Fruit fly (Drosophila melanogaster) whole organism, embryonic: ENCODE measurements around the gene eEF1alpha2.

Source experiments
- Adf1 ChIP-seq: fragments of 200-800 bp; sonication (Bioruptor generic); IDR thresholded peaks from 2 replicates; pipeline ENCODE4 v1.3.6; 2022; ENCODE audit warnings: missing biosample characterization, missing genetic modification characterization
- Aef1 ChIP-seq: fragments of 200-800 bp; sonication (Bioruptor generic); IDR thresholded peaks from 3 replicates; pipeline ENCODE4 v1.3.6; 2022; ENCODE audit warnings: missing biosample characterization, missing genetic modification characterization
- Asciz ChIP-seq: fragments of 200-800 bp; sonication (Bioruptor generic); optimal IDR thresholded peaks from 2 replicates; lab custom pipeline; 2017; ENCODE audit warnings: missing biosample characterization, mild to moderate bottlenecking, missing genetic modification characterization, missing genetic modification reagents
- Bgb ChIP-seq: fragments of 200-800 bp; sonication (Bioruptor generic); IDR thresholded peaks from 2 replicates; pipeline ENCODE4 v1.3.6; 2022; ENCODE audit warnings: missing biosample characterization, missing genetic modification characterization; ENCODE audit not compliant: partially characterized antibody
- CG10462 ChIP-seq: fragments of 200-800 bp; sonication (Bioruptor generic); optimal IDR thresholded peaks from 2 replicates; lab custom pipeline; 2016; ENCODE audit warnings: missing biosample characterization, missing genetic modification characterization
- CG12071 ChIP-seq: fragments of 200-800 bp; sonication (Bioruptor generic); optimal IDR thresholded peaks from 3 replicates; lab custom pipeline; 2018; ENCODE audit warnings: missing biosample characterization, mild to moderate bottlenecking, missing genetic modification characterization
- CG1233 ChIP-seq: fragments of 200-800 bp; sonication (Bioruptor generic); optimal IDR thresholded peaks from 4 replicates; lab custom pipeline; 2018; ENCODE audit warnings: missing biosample characterization, mild to moderate bottlenecking, missing genetic modification characterization
- CG14014 ChIP-seq: fragments of 200-800 bp; sonication (Bioruptor generic); IDR thresholded peaks from 2 replicates; pipeline ENCODE4 v1.3.6; 2022; ENCODE audit warnings: missing biosample characterization, missing genetic modification characterization
- CG1832 ChIP-seq: fragments of 200-800 bp; sonication (Bioruptor generic); optimal IDR thresholded peaks from 2 replicates; lab custom pipeline; 2017; ENCODE audit warnings: missing biosample characterization, mild to moderate bottlenecking, missing genetic modification characterization, inconsistent platforms
- CG2202 ChIP-seq: fragments of 200-800 bp; sonication (Bioruptor generic); optimal IDR thresholded peaks from 2 replicates; lab custom pipeline; 2018; ENCODE audit warnings: missing biosample characterization, mild to moderate bottlenecking, missing genetic modification characterization
- CG2712 ChIP-seq: fragments of 200-800 bp; optimal IDR thresholded peaks from 3 replicates; lab custom pipeline; 2019; ENCODE audit warnings: missing biosample characterization, mild to moderate bottlenecking, missing genetic modification characterization, moderate library complexity
- CG31441 ChIP-seq: fragments of 200-800 bp; sonication (Bioruptor generic); IDR thresholded peaks from 2 replicates; pipeline ENCODE4 v1.3.6; 2022; ENCODE audit warnings: missing biosample characterization, missing genetic modification characterization
- CG32532 ChIP-seq: fragments of 200-800 bp; sonication (Bioruptor generic); IDR thresholded peaks from 2 replicates; pipeline ENCODE4 v1.3.6; 2022; ENCODE audit warnings: missing biosample characterization, missing genetic modification characterization
- CG3726 ChIP-seq: fragments of 200-800 bp; sonication (Bioruptor generic); IDR thresholded peaks from 3 replicates; pipeline ENCODE4, ENCODE4 v1.3.6; 2022; ENCODE audit warnings: missing biosample characterization, missing genetic modification characterization
- CG4360 ChIP-seq: fragments of 200-800 bp; sonication (Bioruptor generic); IDR thresholded peaks from 2 replicates; pipeline ENCODE4 v1.3.6; 2022; ENCODE audit warnings: missing biosample characterization, missing genetic modification characterization
- CG6791 ChIP-seq: fragments of 200-800 bp; sonication (Bioruptor generic); IDR thresholded peaks from 3 replicates; pipeline ENCODE4 v1.3.6; 2022; ENCODE audit warnings: missing biosample characterization, missing genetic modification characterization; ENCODE audit not compliant: partially characterized antibody
- CG6854 ChIP-seq: fragments of 200-800 bp; sonication (Bioruptor generic); optimal IDR thresholded peaks from 3 replicates; lab custom pipeline; 2017; ENCODE audit warnings: missing biosample characterization, mild to moderate bottlenecking, missing genetic modification characterization
- CG8290 ChIP-seq, 3 experiments: fragments of 200-800 bp; sonication (Bioruptor generic); optimal IDR thresholded peaks; 2 replicates each; lab custom pipeline; 2016 to 2019; ENCODE audit warnings: missing biosample characterization in 3 of 3, missing genetic modification characterization in 3 of 3, mild to moderate bottlenecking in 2 of 3, moderate library complexity in 1 of 3
- Drgx ChIP-seq: fragments of 200-800 bp; sonication (Bioruptor generic); IDR thresholded peaks from 2 replicates; pipeline ENCODE4 v1.3.6; 2022; ENCODE audit warnings: missing biosample characterization, missing genetic modification characterization
- Eip74EF ChIP-seq, 2 experiments: fragments of 200-800 bp in 1 of 2; fragments of >200 bp in 1 of 2; sonication (Bioruptor generic) in 1 of 2; optimal IDR thresholded peaks; 2 replicates each; lab custom pipeline; 2017 to 2019; ENCODE audit warnings: missing biosample characterization in 2 of 2, missing genetic modification characterization in 2 of 2, mild to moderate bottlenecking in 1 of 2, moderate library complexity in 1 of 2
- Ets65A ChIP-seq: fragments of 200-800 bp; sonication (Bioruptor generic); peaks from one replicate; lab custom pipeline; 2016; ENCODE audit warnings: missing biosample characterization, missing genetic modification characterization
- HLHmδ ChIP-seq: fragments of 200-800 bp; sonication (Bioruptor generic); optimal IDR thresholded peaks from 2 replicates; lab custom pipeline; 2018; ENCODE audit warnings: missing biosample characterization, mild to moderate bottlenecking, missing genetic modification characterization, moderate library complexity
- Jarid2 ChIP-seq: fragments of 200-800 bp; sonication (Bioruptor generic); optimal IDR thresholded peaks from 3 replicates; lab custom pipeline; 2017; ENCODE audit warnings: mild to moderate bottlenecking, missing biosample characterization, missing genetic modification reagents, missing genetic modification characterization
- Med ChIP-seq: fragments of 200-800 bp; sonication (Bioruptor generic); peaks from one replicate; lab custom pipeline; 2016; ENCODE audit warnings: missing biosample characterization, missing genetic modification characterization, mild to moderate bottlenecking, inconsistent platforms, moderate library complexity
- NC2α ChIP-seq: fragments of 200-800 bp; sonication (Bioruptor generic); optimal IDR thresholded peaks from 2 replicates; lab custom pipeline; 2016; ENCODE audit warnings: missing biosample characterization, missing genetic modification characterization
- NC2β ChIP-seq: fragments of 200-800 bp; sonication (Bioruptor generic); optimal IDR thresholded peaks from 2 replicates; lab custom pipeline; 2016; ENCODE audit warnings: missing biosample characterization, missing genetic modification characterization
- Trl ChIP-seq, 3 experiments: fragments of >200 bp in 2 of 3; fragments of 200-800 bp in 1 of 3; sonication (Bioruptor generic) in 1 of 3; optimal IDR thresholded peaks; 2 replicates in 1 of 3; 3 replicates in 2 of 3; lab custom pipeline; 2016 to 2017; ENCODE audit warnings: missing biosample characterization in 1 of 3, missing genetic modification characterization in 1 of 3
- Usf ChIP-seq: fragments of 200-800 bp; sonication (Bioruptor generic); optimal IDR thresholded peaks from 2 replicates; lab custom pipeline; 2017; ENCODE audit warnings: missing genotype, missing biosample characterization, missing genetic modification characterization
- Vsx1 ChIP-seq: fragments of 200-800 bp; sonication (Bioruptor generic); optimal IDR thresholded peaks from 2 replicates; lab custom pipeline; 2017; ENCODE audit warnings: missing biosample characterization, mild to moderate bottlenecking, missing genetic modification characterization, missing genetic modification reagents
- aop ChIP-seq: fragments of 200-800 bp; sonication (Bioruptor generic); IDR thresholded peaks from 2 replicates; pipeline ENCODE4 v1.3.6; 2022; ENCODE audit warnings: missing biosample characterization, missing genetic modification characterization
- bbx ChIP-seq: fragments of 200-800 bp; sonication (Bioruptor generic); IDR thresholded peaks from 2 replicates; pipeline ENCODE4 v1.3.6; 2022; ENCODE audit warnings: missing biosample characterization, missing genetic modification characterization; ENCODE audit not compliant: partially characterized antibody
- cg ChIP-seq: fragments of 200-800 bp; sonication (Bioruptor generic); optimal IDR thresholded peaks from 3 replicates; lab custom pipeline; 2019; ENCODE audit warnings: missing biosample characterization, mild to moderate bottlenecking, missing genetic modification characterization, moderate library complexity
- chm ChIP-seq: fragments of 200-800 bp; sonication (Bioruptor generic); IDR thresholded peaks from 2 replicates; pipeline ENCODE4 v1.3.6; 2022; ENCODE audit warnings: missing biosample characterization, missing genetic modification characterization
- chn ChIP-seq: fragments of 200-800 bp; sonication (Bioruptor generic); optimal IDR thresholded peaks from 2 replicates; lab custom pipeline; 2016; ENCODE audit warnings: missing biosample characterization, missing genetic modification characterization
- en ChIP-seq: fragments of 200-800 bp; sonication (Bioruptor generic); optimal IDR thresholded peaks from 2 replicates; lab custom pipeline; 2016; ENCODE audit warnings: missing biosample characterization, missing genetic modification characterization
- gce ChIP-seq: fragments of 200-800 bp; sonication (Bioruptor generic); IDR thresholded peaks from 3 replicates; pipeline ENCODE4 v1.3.6; 2022; ENCODE audit warnings: missing biosample characterization, missing genetic modification characterization
- kni ChIP-seq: fragments of 200-800 bp; sonication (Bioruptor generic); optimal IDR thresholded peaks from 3 replicates; lab custom pipeline; 2017; ENCODE audit warnings: mild to moderate bottlenecking, missing biosample characterization, missing genetic modification reagents, missing genetic modification characterization
- lov ChIP-seq, 2 experiments: fragments of 200-800 bp in 1 of 2; fragments of >200 bp in 1 of 2; sonication (Bioruptor generic) in 1 of 2; IDR thresholded peaks in 1 of 2; optimal IDR thresholded peaks in 1 of 2; 2 replicates in 1 of 2; 3 replicates in 1 of 2; pipeline versions ENCODE4 v1.3.6 to Lab custom; 2017 to 2022; ENCODE audit warnings: missing biosample characterization in 1 of 2, missing genetic modification characterization in 1 of 2
- nerfin-1 ChIP-seq: fragments of 200-800 bp; sonication (Bioruptor generic); optimal IDR thresholded peaks from 3 replicates; lab custom pipeline; 2019; ENCODE audit warnings: missing biosample characterization, mild to moderate bottlenecking, missing genetic modification characterization, moderate library complexity
- otp ChIP-seq: fragments of 200-800 bp; sonication (Bioruptor generic); IDR thresholded peaks from 3 replicates; pipeline ENCODE4, ENCODE4 v1.3.6; 2022; ENCODE audit warnings: missing biosample characterization, missing genetic modification characterization
- pros ChIP-seq: fragments of 200-800 bp; sonication (Bioruptor generic); optimal IDR thresholded peaks from 3 replicates; lab custom pipeline; 2019; ENCODE audit warnings: missing biosample characterization, mild to moderate bottlenecking, missing genetic modification characterization, moderate library complexity
- sens ChIP-seq: fragments of 200-800 bp; sonication (Bioruptor generic); peaks from one replicate; lab custom pipeline; 2016; ENCODE audit warnings: missing biosample characterization, missing genetic modification characterization
- sna ChIP-seq: fragments of 200-800 bp; sonication (Bioruptor generic); IDR thresholded peaks from 2 replicates; pipeline ENCODE4 v1.3.6; 2022; ENCODE audit warnings: missing biosample characterization, missing genetic modification characterization; ENCODE audit not compliant: partially characterized antibody
- twi ChIP-seq: fragments of 200-800 bp; optimal IDR thresholded peaks from 2 replicates; lab custom pipeline; 2019; ENCODE audit warnings: missing biosample characterization, mild to moderate bottlenecking, missing genetic modification characterization, moderate library complexity
- vfl ChIP-seq: fragments of 200-800 bp; sonication (Bioruptor generic); optimal IDR thresholded peaks from 2 replicates; lab custom pipeline; 2016; ENCODE audit warnings: missing biosample characterization, missing genetic modification characterization
- zen2 ChIP-seq: fragments of 200-800 bp; sonication (Bioruptor generic); IDR thresholded peaks from 3 replicates; pipeline ENCODE4 v1.3.6; 2022; ENCODE audit warnings: missing biosample characterization, missing genetic modification characterization; ENCODE audit not compliant: partially characterized antibody

Gene eEF1alpha2

dm6 chr3R:31725486-31726227, 12.6 kb upstream of the eEF1alpha2 start (continued):
- TF ChIP-seq twi (tag; lab: Kevin White, UChicago) (peak; percentile 20), bbx (GFP tag; lab: Robert Waterston, UW) (peak; percentile 26; the same call in 1 of the 2 replicates), HLHmδ (peak; percentile 77), CG1832 (peak; percentile 76), Jarid2 (peak; percentile 62), en (GFP tag; lab: Kevin White, UChicago) (peak; percentile 7), kni (peak; percentile 67), CG6791 (GFP tag; lab: Robert Waterston, UW) (no peak), Aef1 (GFP tag; lab: Robert Waterston, UW) (no peak), vfl (no peak), chn (GFP tag; lab: Kevin White, UChicago) (peak; percentile 64), CG2712 (tag; lab: Kevin White, UChicago) (peak; percentile 16), pros (GFP tag; lab: Kevin White, UChicago) (peak; percentile 66), Asciz (peak; percentile 37), Eip74EF (GFP tag; optimal IDR thresholded peaks at IDR 0.05; lab: Kevin White, UChicago) (peak in 1 of 2 experiments; percentile 2), CG4360 (peak; percentile 59; the same call in 1 of the 2 replicates), CG31441 (GFP tag; lab: Robert Waterston, UW) (0 out of 2 replicates have a peak, but pooled peaks have one; percentile 7), zen2 (GFP tag; lab: Robert Waterston, UW) (no peak), sna (GFP tag; lab: Robert Waterston, UW) (0 out of 2 replicates have a peak, but pooled peaks have one; percentile 18), Bgb (0 out of 2 replicates have a peak, but pooled peaks have one; percentile 18), Usf (GFP tag; lab: Kevin White, UChicago) (no peak), CG8290 (GFP tag; optimal IDR thresholded peaks at IDR 0.05; lab: Kevin White, UChicago) (no peak), CG8290 (tag; optimal IDR thresholded peaks at IDR 0.05; lab: Kevin White, UChicago) (peak; percentile 9 to 34), CG12071 (no peak), nerfin-1 (tag; lab: Kevin White, UChicago) (peak; percentile 51), chm (peak; percentile 41; the same call in 1 of the 2 replicates), CG14014 (GFP tag; lab: Robert Waterston, UW) (0 out of 2 replicates have a peak, but pooled peaks have one; percentile 10), CG3726 (GFP tag; lab: Robert Waterston, UW) (no peak), Adf1 (GFP tag; lab: Robert Waterston, UW) (peak; percentile 86), CG2202 (tag; lab: Kevin White, UChicago) (no peak), CG32532 (GFP tag; lab: Robert Waterston, UW) (peak; percentile 22; the same call in 1 of the 2 replicates), otp (GFP tag; lab: Robert Waterston, UW) (peak; percentile 16; the same call in 2 of the 3 replicates), Med (GFP tag; lab: Kevin White, UChicago) (peak; percentile 63), gce (GFP tag; lab: Robert Waterston, UW) (0 out of 3 replicates have a peak, but pooled peaks have one; percentile 31), Vsx1 (GFP tag; lab: Kevin White, UChicago) (peak; percentile 11), Drgx (0 out of 2 replicates have a peak, but pooled peaks have one; percentile 5), CG6854 (GFP tag; lab: Kevin White, UChicago) (no peak), sens (GFP tag; lab: Kevin White, UChicago) (peak; percentile 65), aop (GFP tag; lab: Robert Waterston, UW) (peak; percentile 83; the same call in 1 of the 2 replicates), CG1233 (GFP tag; lab: Kevin White, UChicago) (peak; percentile 5), NC2α (no peak), Ets65A (GFP tag; lab: Kevin White, UChicago) (peak; percentile 36), cg (GFP tag; lab: Kevin White, UChicago) (peak; percentile 75), NC2β (peak; percentile 18), Trl (optimal IDR thresholded peaks at IDR 0.05; lab: Kevin White, UChicago) (peak; percentile 36 to 73), Trl (GFP tag; optimal IDR thresholded peaks at IDR 0.05; lab: Kevin White, UChicago) (no peak), lov (optimal IDR thresholded peaks at IDR 0.05; lab: Kevin White, UChicago) (no peak), lov (GFP tag; IDR thresholded peaks at IDR 0.05; lab: Robert Waterston, UW) (peak; percentile 32; the same call in 2 of the 3 replicates), CG10462 (GFP tag; lab: Kevin White, UChicago) (peak; percentile 9)
